Worm (Caenorhabditis elegans) whole organism, L1 larva: ENCODE results near the gene F58E6.11.

Experiments
- ama-1 ChIP-seq: fragments of 150-350 bp; optimal IDR thresholded peaks from 2 replicates; lab custom pipeline; 2014
- egl-27 ChIP-seq, 2 experiments: fragments of 150-350 bp in 1 of 2; sonication (generic microtip); optimal IDR thresholded peaks; 3 replicates each; lab custom pipeline; 2017 to 2018; ENCODE audit warnings: missing biosample characterization in 2 of 2, missing genetic modification characterization in 2 of 2, missing genetic modification reagents in 2 of 2
- fkh-8 ChIP-seq: sonication (generic microtip); optimal IDR thresholded peaks from 2 replicates; lab custom pipeline; 2016; ENCODE audit warnings: mild to moderate bottlenecking, missing genetic modification characterization, missing compliant biosample characterization
- fos-1 ChIP-seq: fragments of 150-350 bp; optimal IDR thresholded peaks from 2 replicates; lab custom pipeline; 2014; ENCODE audit warnings: missing biosample characterization, missing genetic modification characterization
- lin-15B ChIP-seq: fragments of 150-350 bp; sonication (generic microtip); optimal IDR thresholded peaks from 3 replicates; lab custom pipeline; 2014; ENCODE audit warnings: missing biosample characterization, missing genetic modification characterization
- lin-39 ChIP-seq: fragments of 150-350 bp; optimal IDR thresholded peaks from 2 replicates; lab custom pipeline; 2014; ENCODE audit warnings: missing biosample characterization, missing genetic modification reagents, missing genetic modification characterization
- lsy-2 ChIP-seq, 2 experiments: fragments of 150-350 bp; optimal IDR thresholded peaks; 2 replicates each; lab custom pipeline; 2014; ENCODE audit warnings: missing biosample characterization in 2 of 2, missing genetic modification characterization in 2 of 2
- nhr-11 ChIP-seq: fragments of 150-350 bp; optimal IDR thresholded peaks from 2 replicates; lab custom pipeline; 2014; ENCODE audit warnings: missing biosample characterization, missing genetic modification characterization
- nhr-28 ChIP-seq: fragments of 150-350 bp; optimal IDR thresholded peaks from 2 replicates; lab custom pipeline; 2014; ENCODE audit warnings: missing biosample characterization, missing genetic modification characterization
- nhr-76 ChIP-seq: sonication (generic microtip); optimal IDR thresholded peaks from 2 replicates; lab custom pipeline; 2017; ENCODE audit warnings: missing biosample characterization, missing genetic modification characterization
- nhr-77 ChIP-seq: fragments of 150-350 bp; optimal IDR thresholded peaks from 2 replicates; lab custom pipeline; 2014; ENCODE audit warnings: missing biosample characterization, missing genetic modification characterization
- rnt-1 ChIP-seq: sonication (generic microtip); optimal IDR thresholded peaks from 2 replicates; lab custom pipeline; 2016; ENCODE audit warnings: mild to moderate bottlenecking, missing genetic modification characterization, moderate library complexity, missing compliant biosample characterization
- sox-4 ChIP-seq: sonication (generic microtip); optimal IDR thresholded peaks from 2 replicates; lab custom pipeline; 2016; ENCODE audit warnings: missing genetic modification characterization, missing compliant biosample characterization
- vab-15 ChIP-seq: sonication (generic microtip); optimal IDR thresholded peaks from 2 replicates; lab custom pipeline; 2017; ENCODE audit warnings: missing genotype, mild to moderate bottlenecking, missing genetic modification characterization, missing compliant biosample characterization

DNA sequence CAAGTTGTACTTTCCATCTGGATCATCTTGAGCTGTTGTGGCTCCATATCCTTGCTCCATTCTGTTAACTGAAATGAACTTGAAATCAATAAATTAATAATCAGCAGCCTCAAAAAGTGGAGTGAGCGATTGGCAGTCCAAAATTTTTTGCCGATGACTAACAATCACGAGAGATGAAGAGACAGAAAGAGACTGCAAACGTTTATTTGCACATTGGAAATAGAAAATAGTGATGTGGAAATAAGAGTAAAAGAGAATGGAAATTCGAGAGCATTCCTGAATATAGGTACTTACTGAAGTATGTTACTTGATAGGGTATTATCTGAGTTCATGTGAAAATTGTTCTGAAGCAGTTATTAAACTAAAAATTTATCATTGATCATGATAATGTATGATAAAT lies 48.0 kb downstream of the F58E6.11 start, which contains the start of gene tag-120:
- TF ChIP-seq rnt-1 (tag; lab: Kevin White, UChicago) = no peak
- no peak for TF ChIP-seq vab-15 (tag; lab: Kevin White, UChicago)
- TF ChIP-seq fkh-8 (tag; lab: Kevin White, UChicago) = no peak
- no peak for TF ChIP-seq sox-4 (tag; lab: Kevin White, UChicago)
- TF ChIP-seq nhr-77 (tag; lab: Kevin White, UChicago) = no peak
- TF ChIP-seq nhr-76 (tag; lab: Kevin White, UChicago) = no peak
- TF ChIP-seq lsy-2 (tag; optimal IDR thresholded peaks at IDR 0.05; lab: Kevin White, UChicago) = no peak
- TF ChIP-seq lin-39 (tag; lab: Kevin White, UChicago) = no peak
- no peak for TF ChIP-seq ama-1
- no peak for TF ChIP-seq nhr-28 (tag; lab: Kevin White, UChicago)
- no peak for TF ChIP-seq fos-1 (tag; lab: Kevin White, UChicago)
- no peak for TF ChIP-seq nhr-11 (tag; lab: Kevin White, UChicago)
- TF ChIP-seq lin-15B (tag; lab: Kevin White, UChicago) = no peak
- no peak for TF ChIP-seq egl-27 (tag; optimal IDR thresholded peaks at IDR 0.05; lab: Kevin White, UChicago)
